Fruit fly (Drosophila melanogaster) whole organism, prepupa: ENCODE measurements around the gene Rev1.
A peak's percentile ranks its signal among the peaks of the same experiment; 100 is the strongest.

Experiments used
- CG10631 ChIP-seq: fragments of 200-800 bp; sonication (Bioruptor generic); optimal IDR thresholded peaks from 2 replicates; lab custom pipeline; 2016; ENCODE audit warnings: missing biosample characterization, missing genetic modification characterization
- CG10669 ChIP-seq: fragments of 200-800 bp; sonication (Bioruptor generic); optimal IDR thresholded peaks from 3 replicates; lab custom pipeline; 2018; ENCODE audit warnings: missing biosample characterization, mild to moderate bottlenecking, missing genetic modification characterization, moderate library complexity
- CG11294 ChIP-seq: fragments of 200-800 bp; sonication (Bioruptor generic); IDR thresholded peaks from 2 replicates; pipeline ENCODE4 v1.3.6; 2022; ENCODE audit warnings: missing biosample characterization, missing genetic modification characterization
- CG15336 ChIP-seq: fragments of 200-800 bp; sonication (Bioruptor generic); IDR thresholded peaks from 2 replicates; pipeline ENCODE4 v1.3.6; 2022; ENCODE audit warnings: missing biosample characterization, missing genetic modification characterization
- CG1621 ChIP-seq: fragments of 200-800 bp; sonication (Bioruptor generic); optimal IDR thresholded peaks from 3 replicates; lab custom pipeline; 2018; ENCODE audit warnings: missing biosample characterization, mild to moderate bottlenecking, missing genetic modification characterization
- CG16779 ChIP-seq: fragments of 200-800 bp; sonication (Bioruptor generic); optimal IDR thresholded peaks from 3 replicates; lab custom pipeline; 2017; ENCODE audit warnings: missing biosample characterization, mild to moderate bottlenecking, missing genetic modification characterization
- CG3032 ChIP-seq: fragments of 200-800 bp; optimal IDR thresholded peaks from 2 replicates; lab custom pipeline; 2019; ENCODE audit warnings: missing biosample characterization, mild to moderate bottlenecking, missing genetic modification characterization, moderate library complexity
- CG31627 ChIP-seq: fragments of 200-800 bp; sonication (Bioruptor generic); optimal IDR thresholded peaks from 3 replicates; lab custom pipeline; 2016; ENCODE audit warnings: missing biosample characterization, missing genetic modification characterization
- CG34406 ChIP-seq: fragments of 200-800 bp; sonication (Bioruptor generic); optimal IDR thresholded peaks from 3 replicates; lab custom pipeline; 2016; ENCODE audit warnings: missing biosample characterization, missing genetic modification characterization
- CG3919 ChIP-seq: fragments of 200-800 bp; sonication (Bioruptor generic); optimal IDR thresholded peaks from 3 replicates; lab custom pipeline; 2016; ENCODE audit warnings: missing biosample characterization, missing genetic modification characterization
- CG6276 ChIP-seq: fragments of 200-800 bp; sonication (Bioruptor generic); optimal IDR thresholded peaks from 2 replicates; lab custom pipeline; 2017; ENCODE audit warnings: missing biosample characterization, mild to moderate bottlenecking, missing genetic modification characterization
- CG6808 ChIP-seq: fragments of 200-800 bp; sonication (Bioruptor generic); optimal IDR thresholded peaks from 3 replicates; lab custom pipeline; 2017; ENCODE audit warnings: missing biosample characterization, missing genetic modification characterization, mild to moderate bottlenecking, moderate library complexity, missing genetic modification reagents
- CG6854 ChIP-seq: fragments of 200-800 bp; sonication (Bioruptor generic); optimal IDR thresholded peaks from 2 replicates; lab custom pipeline; 2017; ENCODE audit warnings: missing biosample characterization, mild to moderate bottlenecking, missing genetic modification characterization
- CG7368 ChIP-seq: fragments of 200-800 bp; sonication (Bioruptor generic); optimal IDR thresholded peaks from 3 replicates; lab custom pipeline; 2016; ENCODE audit warnings: missing biosample characterization, missing genetic modification characterization
- CG8119 ChIP-seq: fragments of 200-800 bp; sonication (Bioruptor generic); IDR thresholded peaks from 3 replicates; pipeline ENCODE4 v1.3.6; 2022; ENCODE audit warnings: missing biosample characterization, missing genetic modification characterization
- CG8319 ChIP-seq: fragments of 200-800 bp; sonication (Bioruptor generic); optimal IDR thresholded peaks from 3 replicates; lab custom pipeline; 2016; ENCODE audit warnings: missing biosample characterization, missing genetic modification characterization
- CG8632 ChIP-seq: fragments of 200-800 bp; sonication (Bioruptor generic); optimal IDR thresholded peaks from 3 replicates; lab custom pipeline; 2016; ENCODE audit warnings: missing biosample characterization, missing genetic modification characterization
- CG9139 ChIP-seq: fragments of 200-800 bp; sonication (Bioruptor generic); optimal IDR thresholded peaks from 3 replicates; lab custom pipeline; 2017; ENCODE audit warnings: missing biosample characterization, mild to moderate bottlenecking, missing genetic modification characterization
- Eip75B ChIP-seq: fragments of 200-800 bp; sonication (Bioruptor generic); optimal IDR thresholded peaks from 3 replicates; lab custom pipeline; 2016; ENCODE audit warnings: missing biosample characterization, missing genetic modification characterization
- Ets96B ChIP-seq: fragments of 200-800 bp; optimal IDR thresholded peaks from 2 replicates; lab custom pipeline; 2019; ENCODE audit warnings: missing biosample characterization, mild to moderate bottlenecking, missing genetic modification characterization, moderate library complexity
- Gug ChIP-seq: fragments of 200-800 bp; sonication (Bioruptor generic); IDR thresholded peaks from 2 replicates; pipeline ENCODE4 v1.3.6; 2022; ENCODE audit warnings: missing biosample characterization, missing genetic modification characterization
- Hr38 ChIP-seq: sonication (Bioruptor generic); optimal IDR thresholded peaks from 2 replicates; lab custom pipeline; 2016; ENCODE audit warnings: missing biosample characterization, missing genetic modification characterization
- Hr39 ChIP-seq: fragments of 200-800 bp; sonication (Bioruptor generic); optimal IDR thresholded peaks from 2 replicates; lab custom pipeline; 2016; ENCODE audit warnings: missing biosample characterization, missing genetic modification characterization
- Hr4 ChIP-seq: fragments of 200-800 bp; sonication (Bioruptor generic); optimal IDR thresholded peaks from 3 replicates; lab custom pipeline; 2016; ENCODE audit warnings: missing biosample characterization, missing genetic modification characterization
- Lpt ChIP-seq: fragments of 200-800 bp; sonication (Bioruptor generic); optimal IDR thresholded peaks from 3 replicates; lab custom pipeline; 2016; ENCODE audit warnings: missing biosample characterization, missing genetic modification characterization
- Met ChIP-seq: fragments of 200-800 bp; sonication (Bioruptor generic); optimal IDR thresholded peaks from 3 replicates; lab custom pipeline; 2016; ENCODE audit warnings: missing biosample characterization, missing genetic modification characterization
- Sox102F ChIP-seq: fragments of 200-800 bp; sonication (Bioruptor generic); optimal IDR thresholded peaks from 2 replicates; lab custom pipeline; 2016; ENCODE audit warnings: missing biosample characterization, mild to moderate bottlenecking, missing genetic modification characterization
- Sox14 ChIP-seq: fragments of 200-800 bp; sonication (Bioruptor generic); optimal IDR thresholded peaks from 3 replicates; lab custom pipeline; 2016; ENCODE audit warnings: missing biosample characterization, missing genetic modification characterization
- Sox15 ChIP-seq: fragments of 200-800 bp; sonication (Bioruptor generic); optimal IDR thresholded peaks from 3 replicates; lab custom pipeline; 2016; ENCODE audit warnings: missing biosample characterization, missing genetic modification characterization
- achi ChIP-seq: fragments of 200-800 bp; sonication (Bioruptor generic); optimal IDR thresholded peaks from 3 replicates; lab custom pipeline; 2016; ENCODE audit warnings: missing biosample characterization, missing genetic modification characterization
- acj6 ChIP-seq: fragments of 200-800 bp; sonication (Bioruptor generic); optimal IDR thresholded peaks from 3 replicates; lab custom pipeline; 2016; ENCODE audit warnings: missing biosample characterization, missing genetic modification characterization
- cyc ChIP-seq: fragments of 200-800 bp; sonication (Bioruptor generic); optimal IDR thresholded peaks from 3 replicates; lab custom pipeline; 2016; ENCODE audit warnings: missing biosample characterization, missing genetic modification characterization
- dac ChIP-seq: fragments of 200-800 bp; sonication (Bioruptor generic); optimal IDR thresholded peaks from 2 replicates; lab custom pipeline; 2017; ENCODE audit warnings: missing biosample characterization, mild to moderate bottlenecking, missing genetic modification characterization
- dsx ChIP-seq: fragments of 200-800 bp; optimal IDR thresholded peaks from 3 replicates; lab custom pipeline; 2019; ENCODE audit warnings: missing biosample characterization, mild to moderate bottlenecking, missing genetic modification characterization, moderate library complexity; ENCODE audit not compliant: poor library complexity, severe bottlenecking
- eg ChIP-seq: fragments of 200-800 bp; sonication (Bioruptor generic); IDR thresholded peaks from 3 replicates; pipeline ENCODE4 v1.3.6; 2022; ENCODE audit warnings: missing biosample characterization, missing genetic modification characterization
- fd59A ChIP-seq: fragments of 200-800 bp; sonication (Bioruptor generic); optimal IDR thresholded peaks from 2 replicates; lab custom pipeline; 2017; ENCODE audit warnings: missing biosample characterization, mild to moderate bottlenecking, missing genetic modification characterization, missing genetic modification reagents
- fd85E ChIP-seq: fragments of 200-800 bp; sonication (Bioruptor generic); optimal IDR thresholded peaks from 3 replicates; lab custom pipeline; 2016; ENCODE audit warnings: missing biosample characterization, missing genetic modification characterization
- fkh ChIP-seq: fragments of 200-800 bp; sonication (Bioruptor generic); optimal IDR thresholded peaks from 3 replicates; lab custom pipeline; 2017; ENCODE audit warnings: missing biosample characterization, mild to moderate bottlenecking, missing genetic modification characterization, moderate library complexity
- lz ChIP-seq: fragments of 200-800 bp; sonication (Bioruptor generic); optimal IDR thresholded peaks from 3 replicates; lab custom pipeline; 2016; ENCODE audit warnings: missing biosample characterization, missing genetic modification characterization
- net ChIP-seq: fragments of 200-800 bp; sonication (Bioruptor generic); optimal IDR thresholded peaks from 3 replicates; lab custom pipeline; 2016; ENCODE audit warnings: missing biosample characterization, missing genetic modification characterization
- salr ChIP-seq, 2 experiments: fragments of 200-800 bp; sonication (Bioruptor generic); optimal IDR thresholded peaks; 3 replicates each; lab custom pipeline; 2016 to 2018; ENCODE audit warnings: missing biosample characterization in 2 of 2, missing genetic modification characterization in 2 of 2, mild to moderate bottlenecking in 1 of 2
- spab ChIP-seq: fragments of 200-800 bp; sonication (Bioruptor generic); optimal IDR thresholded peaks from 2 replicates; lab custom pipeline; 2017; ENCODE audit warnings: missing biosample characterization, mild to moderate bottlenecking, missing genetic modification characterization, missing genetic modification reagents
- ss ChIP-seq, 2 experiments: fragments of 200-800 bp; sonication (Bioruptor generic); optimal IDR thresholded peaks; 2 replicates in 1 of 2; 3 replicates in 1 of 2; lab custom pipeline; 2017 to 2018; ENCODE audit warnings: mild to moderate bottlenecking in 2 of 2, missing biosample characterization in 2 of 2, missing genetic modification characterization in 2 of 2, moderate library complexity in 1 of 2
- svp ChIP-seq: fragments of 200-800 bp; sonication (Bioruptor generic); peaks from one replicate; lab custom pipeline; 2016; ENCODE audit warnings: missing biosample characterization, missing genetic modification characterization
- topi ChIP-seq: fragments of 200-800 bp; sonication (Bioruptor generic); optimal IDR thresholded peaks from 3 replicates; lab custom pipeline; 2016; ENCODE audit warnings: missing biosample characterization, missing genetic modification characterization
- vri ChIP-seq: fragments of 200-800 bp; sonication (Bioruptor generic); optimal IDR thresholded peaks from 3 replicates; lab custom pipeline; 2016; ENCODE audit warnings: missing biosample characterization, mild to moderate bottlenecking, missing genetic modification characterization

Rev1 gene

dm6 chr3L:625899-626298, 28.3 kb upstream of the Rev1 start (continued):
- TF ChIP-seq Sox102F (GFP tag; lab: Kevin White, UChicago) (no peak), Sox15 (GFP tag; lab: Kevin White, UChicago) (no peak), svp (no peak), ss (GFP tag; optimal IDR thresholded peaks at IDR 0.05; lab: Kevin White, UChicago) (no peak), CG10631 (GFP tag; lab: Kevin White, UChicago) (no peak), CG1621 (tag; lab: Kevin White, UChicago) (no peak), Lpt (no peak), fkh (GFP tag; lab: Kevin White, UChicago) (peak; percentile 53), CG16779 (no peak), Met (peak; percentile 7), CG8119 (0 out of 3 replicates have a peak, but pooled peaks have one; percentile 36), CG9139 (GFP tag; lab: Kevin White, UChicago) (no peak), topi (GFP tag; lab: Kevin White, UChicago) (no peak), eg (GFP tag; lab: Robert Waterston, UW) (peak; percentile 71), Hr39 (no peak), Gug (GFP tag; lab: Robert Waterston, UW) (0 out of 2 replicates have a peak, but pooled peaks have one; percentile 14), Ets96B (tag; lab: Kevin White, UChicago) (no peak), Hr4 (GFP tag; lab: Kevin White, UChicago) (no peak), CG8319 (GFP tag; lab: Kevin White, UChicago) (no peak), CG3919 (GFP tag; lab: Kevin White, UChicago) (no peak)
- TF ChIP-seq, all 60 proteins: peak for 7

- peak; percentile 58 for TF ChIP-seq achi (GFP tag; lab: Kevin White, UChicago)
- TF ChIP-seq salr (GFP tag; optimal IDR thresholded peaks at IDR 0.05; lab: Kevin White, UChicago): peak; percentile 42 to 80
- peak; percentile 21 for TF ChIP-seq topi (GFP tag; lab: Kevin White, UChicago)
- TF ChIP-seq Sox14: peak; percentile 37
- TF ChIP-seq Hr38 (GFP tag; lab: Kevin White, UChicago): peak; percentile 7
- peak; percentile 77 for TF ChIP-seq CG10669 (GFP tag; lab: Kevin White, UChicago)
- peak; percentile 50 for TF ChIP-seq Met
- peak; percentile 47 for TF ChIP-seq CG7368 (GFP tag; lab: Kevin White, UChicago)
- TF ChIP-seq fd85E (GFP tag; lab: Kevin White, UChicago): no peak
- TF ChIP-seq CG11294 (GFP tag; lab: Robert Waterston, UW): peak; percentile 39; the same call in 1 of the 2 replicates
- peak; percentile 87 for TF ChIP-seq Lpt
- TF ChIP-seq CG15336: peak; percentile 74
- peak; percentile 43 for TF ChIP-seq fd59A (GFP tag; lab: Kevin White, UChicago)
- peak; percentile 52 for TF ChIP-seq CG31627 (GFP tag; lab: Kevin White, UChicago)
- TF ChIP-seq dsx: peak; percentile 80
- TF ChIP-seq Sox102F (GFP tag; lab: Kevin White, UChicago): peak; percentile 58
- peak; percentile 28 for TF ChIP-seq cyc (GFP tag; lab: Kevin White, UChicago)
- TF ChIP-seq CG6808 (GFP tag; lab: Kevin White, UChicago): peak; percentile 87
- TF ChIP-seq net (GFP tag; lab: Kevin White, UChicago): peak; percentile 75
- peak; percentile 73 for TF ChIP-seq CG3032
- TF ChIP-seq Sox15 (GFP tag; lab: Kevin White, UChicago): peak; percentile 30
- peak; percentile 27 for TF ChIP-seq Eip75B (GFP tag; lab: Kevin White, UChicago)
- peak; percentile 83 for TF ChIP-seq CG6276 (GFP tag; lab: Kevin White, UChicago)
- TF ChIP-seq dac (GFP tag; lab: Kevin White, UChicago): peak; percentile 55
- peak; percentile 87 for TF ChIP-seq CG6854
- TF ChIP-seq Hr4 (GFP tag; lab: Kevin White, UChicago): peak; percentile 51
- TF ChIP-seq acj6: peak; percentile 41
- peak; percentile 57 for TF ChIP-seq vri (GFP tag; lab: Kevin White, UChicago)
- peak; percentile 81 for TF ChIP-seq spab (GFP tag; lab: Kevin White, UChicago)
- peak; percentile 85 for TF ChIP-seq CG1621 (tag; lab: Kevin White, UChicago)
- peak; percentile 92 for TF ChIP-seq CG9139 (GFP tag; lab: Kevin White, UChicago)
- peak; percentile 82 for TF ChIP-seq CG8119
- peak; percentile 70 for TF ChIP-seq svp
- peak; percentile 94 for TF ChIP-seq eg (GFP tag; lab: Robert Waterston, UW)
- peak; percentile 91 to 95 for TF ChIP-seq ss (GFP tag; optimal IDR thresholded peaks at IDR 0.05; lab: Kevin White, UChicago)
- TF ChIP-seq CG34406 (GFP tag; lab: Kevin White, UChicago): peak; percentile 59
- TF ChIP-seq CG3919 (GFP tag; lab: Kevin White, UChicago): peak; percentile 71
- peak; percentile 50 for TF ChIP-seq lz (GFP tag; lab: Kevin White, UChicago)
- peak; percentile 27 for TF ChIP-seq CG8632 (GFP tag; lab: Kevin White, UChicago)
Measured at dm6 chr3L:626498-627369, 27.4 kb upstream of the Rev1 start.
